Fruit fly (Drosophila melanogaster) ovary, adult (tissue): ENCODE data around the gene CG6059.

ENCODE experiments used
- CG17801 ChIP-seq: fragments of 200-800 bp; optimal IDR thresholded peaks from 2 replicates; lab custom pipeline; 2019; ENCODE audit warnings: missing biosample characterization, mild to moderate bottlenecking, missing genetic modification characterization, moderate library complexity; ENCODE audit not compliant: partially characterized antibody

CG6059 gene

DNA sequence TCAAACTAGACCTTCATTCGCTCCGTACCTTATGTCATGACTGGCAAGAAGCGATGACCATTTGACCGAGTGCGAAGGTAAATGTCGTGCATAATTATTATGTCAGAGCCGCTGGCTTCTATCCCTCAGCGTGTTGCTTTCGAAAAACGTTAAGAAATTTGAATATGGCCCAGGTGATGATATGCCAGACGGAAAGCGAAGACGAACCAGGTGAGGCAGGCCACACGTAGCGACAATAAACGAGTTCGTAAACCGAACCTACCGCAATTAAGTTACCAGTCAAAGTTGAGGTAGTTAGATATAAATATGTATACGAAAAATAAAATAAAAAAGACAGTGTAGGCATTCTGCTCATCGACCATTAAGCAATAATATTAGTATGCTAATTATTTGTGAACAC is 47.9 kb downstream of the CG6059 start:
- no peak for TF ChIP-seq CG17801 (GFP tag; lab: Kevin White, UChicago)

DNA sequence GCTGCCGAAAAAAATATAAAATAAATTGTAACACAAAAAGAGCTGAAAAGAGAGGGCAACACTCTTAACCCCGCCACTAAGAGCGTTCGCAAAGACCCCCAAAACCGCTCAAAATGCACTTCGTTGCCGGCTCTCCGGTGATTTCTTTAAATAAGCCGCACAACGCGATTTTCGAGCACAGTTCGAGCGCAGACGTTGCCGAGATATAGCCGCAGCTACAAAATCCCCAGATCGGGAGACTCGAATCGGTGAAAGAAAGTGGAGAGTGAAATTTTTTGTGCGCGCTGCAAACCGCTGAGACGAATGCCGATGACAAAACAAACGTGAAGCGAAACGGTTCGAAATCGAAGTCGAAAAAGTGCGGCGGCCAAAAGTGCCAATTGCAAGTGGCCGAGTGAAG is 48.8 kb downstream of the CG6059 start, which contains the start of gene CG14257:
CG14257 (plus strand) TSS at position 177 of the 400 bp plus-strand sequence.
- TF ChIP-seq CG17801 (GFP tag; lab: Kevin White, UChicago): no peak
